Worm (Caenorhabditis elegans): ENCODE data around the gene ZK643.6.
"Not testable (repeated sequence)": the region's sequence is repeated elsewhere in the genome, so short reads cannot be mapped to it uniquely, and the experiment has no call there.

The ZK643.6 gene

ce11 chrIII:8960664-8961063 lies at the start of gene ZK643.6:
Gene ZK643.6 (minus strand): TSS chrIII:8960764.
- TF ChIP-seq tbx-11 (GFP tag; IDR thresholded peaks at IDR 0.05) (no peak), ceh-13 (GFP tag; optimal IDR thresholded peaks at IDR 0.05) (no peak)

ce11 chrIII:9010047-9010446 lies 49.5 kb upstream of the ZK643.6 start, which contains the start of gene F59B2.8:
Gene F59B2.8 (minus strand): TSS chrIII:9010197.
- TF ChIP-seq ama-1 (optimal IDR thresholded peaks at IDR 0.05) = no peak
- TF ChIP-seq ceh-13 (GFP tag; optimal IDR thresholded peaks at IDR 0.05) = no peak
- TF ChIP-seq hmg-4 (GFP tag; optimal IDR thresholded peaks at IDR 0.05) = no peak
- TF ChIP-seq sea-1 (GFP tag; conservative IDR thresholded peaks at IDR 0.05) = no peak
- TF ChIP-seq hmbx-1 (tag; optimal IDR thresholded peaks at IDR 0.05) = no peak
- no peak for TF ChIP-seq hnd-1 (tag; optimal IDR thresholded peaks at IDR 0.05)
- no peak for TF ChIP-seq aly-1 (tag; optimal IDR thresholded peaks at IDR 0.05)
- TF ChIP-seq pes-1 (GFP tag; IDR thresholded peaks at IDR 0.05) = no peak
- TF ChIP-seq flt-1 (GFP tag; IDR thresholded peaks at IDR 0.05) = no peak
- no peak for TF ChIP-seq F13C5.2 (tag; optimal IDR thresholded peaks at IDR 0.05)
- no peak for TF ChIP-seq ets-7 (tag; optimal IDR thresholded peaks at IDR 0.05)
- TF ChIP-seq ceh-36 (tag; optimal IDR thresholded peaks at IDR 0.05) = no peak
- TF ChIP-seq scrt-1 (GFP tag; IDR thresholded peaks at IDR 0.05) = no peak
- no peak for TF ChIP-seq tbx-11 (GFP tag; IDR thresholded peaks at IDR 0.05)
- TF ChIP-seq tbx-37 (GFP tag; conservative IDR thresholded peaks at IDR 0.05) = no peak
- no peak for TF ChIP-seq B0310.2 (tag; optimal IDR thresholded peaks at IDR 0.05)

- TF ChIP-seq hmg-4 (GFP tag; optimal IDR thresholded peaks at IDR 0.05) (peak; percentile 22), tbx-11 (GFP tag; IDR thresholded peaks at IDR 0.05) (no peak)
Measured at ce11 chrIII:9007183-9007582, 46.6 kb upstream of the ZK643.6 start.

- not testable (repeated sequence) for TF ChIP-seq ceh-13 (GFP tag; optimal IDR thresholded peaks at IDR 0.05); flt-1 (GFP tag; IDR thresholded peaks at IDR 0.05); hmg-4 (GFP tag; optimal IDR thresholded peaks at IDR 0.05)
Measured at ce11 chrIII:9005905-9006372, 45.4 kb upstream of the ZK643.6 start, which contains the start of gene rab-6.1. Gene rab-6.1 (minus strand): TSS chrIII:9005955.

- TF ChIP-seq ceh-13 (GFP tag; optimal IDR thresholded peaks at IDR 0.05) (no peak), aly-1 (tag; optimal IDR thresholded peaks at IDR 0.05) (no peak), pes-1 (GFP tag; IDR thresholded peaks at IDR 0.05) (no peak), tbx-37 (GFP tag; conservative IDR thresholded peaks at IDR 0.05) (no peak), tra-4 (tag; optimal IDR thresholded peaks at IDR 0.05) (no peak), scrt-1 (GFP tag; IDR thresholded peaks at IDR 0.05) (no peak), flt-1 (GFP tag; IDR thresholded peaks at IDR 0.05) (no peak)
Measured at ce11 chrIII:9004658-9005057, 44.1 kb upstream of the ZK643.6 start.

ce11 chrIII:9002545-9002944 lies 42.0 kb upstream of the ZK643.6 start, which contains the start of the genes F59B2.15 and zif-1:
Gene F59B2.15 (minus strand): TSS chrIII:9002645.
Gene zif-1 (plus strand): TSS chrIII:9002779.
- TF ChIP-seq hmbx-1 (tag; optimal IDR thresholded peaks at IDR 0.05) (no peak), scrt-1 (GFP tag; IDR thresholded peaks at IDR 0.05) (no peak), sea-1 (GFP tag; conservative IDR thresholded peaks at IDR 0.05) (no peak), ets-7 (tag; optimal IDR thresholded peaks at IDR 0.05) (no peak), flt-1 (GFP tag; IDR thresholded peaks at IDR 0.05) (no peak), hnd-1 (tag; optimal IDR thresholded peaks at IDR 0.05) (no peak), tbx-11 (GFP tag; IDR thresholded peaks at IDR 0.05) (no peak), ceh-36 (tag; optimal IDR thresholded peaks at IDR 0.05) (no peak), pes-1 (GFP tag; IDR thresholded peaks at IDR 0.05) (no peak), ama-1 (optimal IDR thresholded peaks at IDR 0.05) (no peak), tbx-37 (GFP tag; conservative IDR thresholded peaks at IDR 0.05) (no peak), F13C5.2 (tag; optimal IDR thresholded peaks at IDR 0.05) (no peak), hmg-4 (GFP tag; optimal IDR thresholded peaks at IDR 0.05) (no peak)

ce11 chrIII:9001899-9002298 lies 41.3 kb upstream of the ZK643.6 start, which contains the start of gene rpn-6.2:
Gene rpn-6.2 (minus strand): TSS chrIII:9001999.
- TF ChIP-seq aly-1 (tag; optimal IDR thresholded peaks at IDR 0.05) = no peak
- TF ChIP-seq hmg-4 (GFP tag; optimal IDR thresholded peaks at IDR 0.05) = no peak
- TF ChIP-seq tbx-37 (GFP tag; conservative IDR thresholded peaks at IDR 0.05) = no peak
- TF ChIP-seq scrt-1 (GFP tag; IDR thresholded peaks at IDR 0.05) = no peak
- no peak for TF ChIP-seq ama-1 (optimal IDR thresholded peaks at IDR 0.05)
- no peak for TF ChIP-seq ceh-36 (tag; optimal IDR thresholded peaks at IDR 0.05)
- TF ChIP-seq tra-4 (tag; optimal IDR thresholded peaks at IDR 0.05) = no peak
- TF ChIP-seq F13C5.2 (tag; optimal IDR thresholded peaks at IDR 0.05) = no peak
- TF ChIP-seq sea-1 (GFP tag; conservative IDR thresholded peaks at IDR 0.05) = no peak
- TF ChIP-seq hmbx-1 (tag; optimal IDR thresholded peaks at IDR 0.05) = no peak
- no peak for TF ChIP-seq ets-7 (tag; optimal IDR thresholded peaks at IDR 0.05)
- no peak for TF ChIP-seq B0310.2 (tag; optimal IDR thresholded peaks at IDR 0.05)
- no peak for TF ChIP-seq tbx-11 (GFP tag; IDR thresholded peaks at IDR 0.05)
- no peak for TF ChIP-seq ceh-13 (GFP tag; optimal IDR thresholded peaks at IDR 0.05)
- no peak for TF ChIP-seq flt-1 (GFP tag; IDR thresholded peaks at IDR 0.05)
- no peak for TF ChIP-seq pes-1 (GFP tag; IDR thresholded peaks at IDR 0.05)
- no peak for TF ChIP-seq hnd-1 (tag; optimal IDR thresholded peaks at IDR 0.05)

- TF ChIP-seq hnd-1 (tag; optimal IDR thresholded peaks at IDR 0.05) (no peak), tra-4 (tag; optimal IDR thresholded peaks at IDR 0.05) (no peak), ets-7 (tag; optimal IDR thresholded peaks at IDR 0.05) (no peak), ama-1 (optimal IDR thresholded peaks at IDR 0.05) (no peak), B0310.2 (tag; optimal IDR thresholded peaks at IDR 0.05) (no peak), flt-1 (GFP tag; IDR thresholded peaks at IDR 0.05) (no peak), sea-1 (GFP tag; conservative IDR thresholded peaks at IDR 0.05) (no peak)
Measured at ce11 chrIII:9001491-9001890, 40.9 kb upstream of the ZK643.6 start.
